Worm (Caenorhabditis elegans) whole organism, mixed stage, embryonic: ENCODE measurements around the gene ppm-1.G.

Experiments
- nhr-28 ChIP-seq: fragments of 150-350 bp; optimal IDR thresholded peaks from 2 replicates; lab custom pipeline; 2014; ENCODE audit warnings: missing biosample characterization, missing genetic modification characterization
- pha-4 ChIP-seq: fragments of 150-350 bp; optimal IDR thresholded peaks from 2 replicates; lab custom pipeline; 2018; ENCODE audit warnings: missing biosample characterization, missing genetic modification reagents, missing genetic modification characterization
- sem-2 ChIP-seq: fragments of 200-800 bp; sonication (Bioruptor generic); optimal IDR thresholded peaks from 2 replicates; lab custom pipeline; 2018; ENCODE audit warnings: mild to moderate bottlenecking, missing genetic modification characterization, missing compliant biosample characterization
- snpc-4 ChIP-seq: fragments of 150-350 bp; optimal IDR thresholded peaks from 2 replicates; lab custom pipeline; 2014; ENCODE audit warnings: missing biosample characterization, missing genetic modification characterization
- ztf-11 ChIP-seq: fragments of 150-350 bp; optimal IDR thresholded peaks from 2 replicates; lab custom pipeline; 2014; ENCODE audit warnings: missing biosample characterization, missing genetic modification characterization

ce11 chrIII:832855-833504, 49.5 kb downstream of the ppm-1.G start, which contains the start of gene zip-2:
- TF ChIP-seq pha-4 (no peak), ztf-11 (no peak), nhr-28 (tag; lab: Kevin White, UChicago) (no peak), sem-2 (no peak), snpc-4 (tag; lab: Kevin White, UChicago) (no peak)
